Worm (Caenorhabditis elegans): ENCODE data around the gene flp-23.

DNA sequence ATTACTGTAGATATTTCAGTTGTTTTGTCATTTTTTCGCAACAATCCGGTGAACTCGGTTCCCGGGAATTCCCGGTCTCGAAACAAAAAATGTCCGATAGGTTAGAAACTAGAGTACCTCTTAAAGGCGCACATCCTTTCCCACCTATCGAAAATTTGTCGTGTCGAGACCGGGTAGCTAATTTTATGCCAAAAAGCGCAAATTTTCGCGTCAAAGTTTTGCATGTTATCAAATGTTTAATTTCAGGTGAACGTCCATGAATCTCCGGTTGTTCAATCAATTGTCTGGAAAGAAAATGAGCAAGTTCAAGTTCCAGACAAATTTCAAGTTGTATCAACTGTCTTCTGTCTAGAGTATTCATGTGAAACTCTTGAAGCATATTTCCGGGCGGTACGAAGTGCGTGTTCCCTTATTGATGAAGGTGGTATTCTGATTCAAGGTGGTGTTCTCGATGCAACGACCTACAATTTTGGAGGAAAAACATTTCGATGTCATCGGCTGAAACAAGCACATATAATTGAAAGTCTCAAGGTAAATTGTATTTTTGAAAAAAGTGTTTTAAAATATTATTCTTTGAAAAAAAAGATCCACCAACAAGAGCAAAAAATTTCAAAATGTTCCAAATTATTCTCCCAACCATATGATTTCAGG, 35.1 kb downstream of the flp-23 start:
- TF ChIP-seq zag-1 (tag; optimal IDR thresholded peaks at IDR 0.05) (no peak), jun-1 (tag; optimal IDR thresholded peaks at IDR 0.05) (no peak), nhr-23 (tag; optimal IDR thresholded peaks at IDR 0.05) (peak; percentile 20)
